Worm (Caenorhabditis elegans) whole organism, L1 larva: ENCODE measurements around the gene pigg-1.

Experiments used
- ceh-82 ChIP-seq, 3 experiments: fragments of 150-350 bp in 1 of 3; sonication (generic microtip) in 2 of 3; optimal IDR thresholded peaks; 2 replicates each; lab custom pipeline; 2014 to 2017; ENCODE audit warnings: missing biosample characterization in 3 of 3, missing genetic modification characterization in 3 of 3
- ces-1 ChIP-seq: fragments of 150-350 bp; optimal IDR thresholded peaks from 2 replicates; lab custom pipeline; 2014; ENCODE audit warnings: missing biosample characterization, missing genetic modification reagents, missing genetic modification characterization
- nhr-28 ChIP-seq: fragments of 150-350 bp; optimal IDR thresholded peaks from 2 replicates; lab custom pipeline; 2014; ENCODE audit warnings: missing biosample characterization, missing genetic modification characterization
- unc-86 ChIP-seq: sonication (generic microtip); optimal IDR thresholded peaks from 2 replicates; lab custom pipeline; 2016; ENCODE audit warnings: missing genetic modification characterization, missing compliant biosample characterization

- TF ChIP-seq ces-1 (no peak), nhr-28 (tag; lab: Kevin White, UChicago) (no peak), ceh-82 (tag; optimal IDR thresholded peaks at IDR 0.05; lab: Kevin White, UChicago) (no peak), unc-86 (tag; lab: Kevin White, UChicago) (no peak)
Observed at ce11 chrII:8554568-8554967, 45.5 kb downstream of the pigg-1 start.
